Worm (Caenorhabditis elegans) whole organism, young adult: Measurements from ENCODE around the gene F47G3.3.

Source experiments
- B0019.2 ChIP-seq: fragments of 200-800 bp; sonication (Bioruptor generic); conservative IDR thresholded peaks from 2 replicates; pipeline ENCODE4 v1.3.6; 2022; ENCODE audit warnings: missing genetic modification reagents, missing genetic modification characterization, missing compliant biosample characterization
- B0035.1 ChIP-seq: sonication (generic microtip); optimal IDR thresholded peaks from 2 replicates; lab custom pipeline; 2016; ENCODE audit warnings: missing genetic modification characterization, mild to moderate bottlenecking, missing compliant biosample characterization, missing genotype, missing genetic modification reagents
- C06A6.2 ChIP-seq: fragments of 200-800 bp; sonication (Bioruptor generic); conservative IDR thresholded peaks from 2 replicates; pipeline ENCODE4 v1.3.6; 2022; ENCODE audit warnings: missing genetic modification characterization, missing compliant biosample characterization
- F22D6.2 ChIP-seq: sonication (generic microtip); optimal IDR thresholded peaks from 2 replicates; lab custom pipeline; 2016; ENCODE audit warnings: mild to moderate bottlenecking, missing genetic modification characterization, missing compliant biosample characterization
- F33H1.4 ChIP-seq: fragments of 200-800 bp; sonication (Bioruptor generic); IDR thresholded peaks from 2 replicates; pipeline ENCODE4 v1.3.6; 2022; ENCODE audit warnings: missing genetic modification reagents, missing genetic modification characterization, missing compliant biosample characterization
- F37B4.10 ChIP-seq: fragments of 200-800 bp; sonication (Bioruptor generic); IDR thresholded peaks from 2 replicates; pipeline ENCODE4 v1.3.6; 2022; ENCODE audit warnings: missing genetic modification characterization, missing compliant biosample characterization
- F52B5.7 ChIP-seq: sonication (generic microtip); optimal IDR thresholded peaks from 2 replicates; lab custom pipeline; 2016; ENCODE audit warnings: mild to moderate bottlenecking, missing genetic modification characterization, missing compliant biosample characterization
- F55B11.4 ChIP-seq: sonication (generic microtip); optimal IDR thresholded peaks from 2 replicates; lab custom pipeline; 2016; ENCODE audit warnings: missing compliant biosample characterization, missing genetic modification characterization, borderline replicate concordance; ENCODE audit not compliant: insufficient read depth
- F57C9.4 ChIP-seq: sonication (generic microtip); optimal IDR thresholded peaks from 2 replicates; lab custom pipeline; 2017; ENCODE audit warnings: mild to moderate bottlenecking, missing genetic modification characterization, missing compliant biosample characterization
- K11D2.4 ChIP-seq: fragments of 200-800 bp; sonication (Bioruptor generic); IDR thresholded peaks from 2 replicates; pipeline ENCODE4 v1.3.6; 2022; ENCODE audit warnings: missing genetic modification reagents, missing genetic modification characterization, missing compliant biosample characterization
- T07F8.4 ChIP-seq: sonication (generic microtip); optimal IDR thresholded peaks from 2 replicates; lab custom pipeline; 2016; ENCODE audit warnings: mild to moderate bottlenecking, missing genetic modification characterization, moderate library complexity, missing compliant biosample characterization
- T26A5.8 ChIP-seq: sonication (generic microtip); optimal IDR thresholded peaks from 2 replicates; lab custom pipeline; 2016; ENCODE audit warnings: missing genetic modification characterization, missing compliant biosample characterization
- Y53F4B.3 ChIP-seq: fragments of 200-800 bp; sonication (Bioruptor generic); IDR thresholded peaks from 2 replicates; pipeline ENCODE4 v1.3.6; 2022; ENCODE audit warnings: missing genetic modification reagents, missing genetic modification characterization, missing compliant biosample characterization
- Y53G8AR.9 ChIP-seq: fragments of 200-800 bp; sonication (Bioruptor generic); conservative IDR thresholded peaks from 2 replicates; pipeline ENCODE4 v1.3.6; 2022; ENCODE audit warnings: missing genetic modification reagents, missing genetic modification characterization, missing compliant biosample characterization
- Y56A3A.18 ChIP-seq: fragments of 200-800 bp; sonication (Bioruptor generic); IDR thresholded peaks from 2 replicates; pipeline ENCODE4 v1.3.6; 2022; ENCODE audit warnings: missing genetic modification reagents, missing genetic modification characterization, missing compliant biosample characterization
- Y67H2A.10 ChIP-seq: fragments of 200-800 bp; sonication (Bioruptor generic); conservative IDR thresholded peaks from 2 replicates; pipeline ENCODE4 v1.3.6; 2022; ENCODE audit warnings: missing genetic modification reagents, missing genetic modification characterization, missing compliant biosample characterization
- aptf-2 ChIP-seq: fragments of 200-800 bp; sonication (Bioruptor generic); conservative IDR thresholded peaks from 2 replicates; pipeline ENCODE4 v1.3.6; 2022; ENCODE audit warnings: missing genetic modification reagents, missing genetic modification characterization, missing compliant biosample characterization
- attf-6 ChIP-seq: fragments of 200-800 bp; sonication (Bioruptor generic); IDR thresholded peaks from 2 replicates; pipeline ENCODE4 v1.3.6; 2022; ENCODE audit warnings: missing genetic modification reagents, missing genetic modification characterization, missing compliant biosample characterization
- ceh-100 ChIP-seq: fragments of 200-800 bp; sonication (Bioruptor generic); IDR thresholded peaks from 2 replicates; pipeline ENCODE4 v1.3.6; 2022; ENCODE audit warnings: missing genetic modification reagents, missing genetic modification characterization, missing compliant biosample characterization
- ceh-79 ChIP-seq: sonication (generic microtip); optimal IDR thresholded peaks from 2 replicates; lab custom pipeline; 2017; ENCODE audit warnings: mild to moderate bottlenecking, missing genetic modification characterization, missing compliant biosample characterization
- ceh-91 ChIP-seq: fragments of 200-800 bp; sonication (Bioruptor generic); IDR thresholded peaks from 2 replicates; pipeline ENCODE4 v1.3.6; 2022; ENCODE audit warnings: missing genetic modification reagents, missing genetic modification characterization, missing compliant biosample characterization
- chd-7 ChIP-seq: sonication (generic microtip); optimal IDR thresholded peaks from 2 replicates; lab custom pipeline; 2016; ENCODE audit warnings: mild to moderate bottlenecking, missing genetic modification characterization, moderate library complexity, missing compliant biosample characterization
- dpl-1 ChIP-seq: fragments of 150-350 bp; optimal IDR thresholded peaks from 2 replicates; lab custom pipeline; 2014; ENCODE audit warnings: missing biosample characterization, missing genetic modification reagents, missing genetic modification characterization
- egl-44 ChIP-seq: fragments of 200-800 bp; sonication (Bioruptor generic); IDR thresholded peaks from 2 replicates; pipeline ENCODE4 v1.3.6; 2022; ENCODE audit warnings: missing genetic modification reagents, missing genetic modification characterization, missing compliant biosample characterization
- gei-17 ChIP-seq: fragments of 200-800 bp; sonication (Bioruptor generic); optimal IDR thresholded peaks from 2 replicates; lab custom pipeline; 2018; ENCODE audit warnings: mild to moderate bottlenecking, missing genetic modification characterization, missing compliant biosample characterization
- hmg-1.2 ChIP-seq: fragments of 200-800 bp; sonication (Bioruptor generic); IDR thresholded peaks from 2 replicates; pipeline ENCODE4 v1.3.6; 2022; ENCODE audit warnings: missing genetic modification reagents, missing genetic modification characterization, missing compliant biosample characterization
- lag-1 ChIP-seq: fragments of 200-800 bp; sonication (Bioruptor generic); IDR thresholded peaks from 2 replicates; pipeline ENCODE4 v1.3.6; 2022; ENCODE audit warnings: missing genetic modification reagents, missing genetic modification characterization, missing compliant biosample characterization
- let-607 ChIP-seq, 2 experiments: fragments of 200-800 bp in 1 of 2; sonication (Bioruptor generic) in 1 of 2; sonication (generic microtip) in 1 of 2; optimal IDR thresholded peaks; 2 replicates each; lab custom pipeline; 2016 to 2018; ENCODE audit warnings: mild to moderate bottlenecking in 2 of 2, missing compliant biosample characterization in 2 of 2, missing genetic modification characterization in 2 of 2, moderate library complexity in 2 of 2, missing genotype in 1 of 2
- lin-26 ChIP-seq: fragments of 200-800 bp; sonication (Bioruptor generic); IDR thresholded peaks from 2 replicates; pipeline ENCODE4 v1.3.6; 2022; ENCODE audit warnings: missing genetic modification reagents, missing genetic modification characterization, missing compliant biosample characterization
- lin-35 ChIP-seq, 3 experiments: fragments of 150-350 bp in 2 of 3; sonication (generic microtip) in 1 of 3; optimal IDR thresholded peaks; 2 replicates each; lab custom pipeline; 2014 to 2018; ENCODE audit warnings: missing biosample characterization in 3 of 3, missing genetic modification characterization in 3 of 3, missing genetic modification reagents in 3 of 3
- lir-1 ChIP-seq: fragments of 200-800 bp; sonication (Bioruptor generic); conservative IDR thresholded peaks from 2 replicates; pipeline ENCODE4 v1.3.6; 2022; ENCODE audit warnings: missing genetic modification reagents, missing genetic modification characterization, missing compliant biosample characterization
- madf-8 ChIP-seq: fragments of 200-800 bp; sonication (Bioruptor generic); conservative IDR thresholded peaks from 2 replicates; pipeline ENCODE4 v1.3.6; 2022; ENCODE audit warnings: missing genetic modification reagents, missing genetic modification characterization, missing compliant biosample characterization
- mxl-1 ChIP-seq: sonication (generic microtip); optimal IDR thresholded peaks from 2 replicates; lab custom pipeline; 2016; ENCODE audit warnings: missing genetic modification characterization, missing compliant biosample characterization
- nfya-1 ChIP-seq: sonication (generic microtip); optimal IDR thresholded peaks from 2 replicates; lab custom pipeline; 2017; ENCODE audit warnings: antibody characterized with exemption, missing compliant biosample characterization, missing genetic modification characterization, borderline replicate concordance; ENCODE audit not compliant: insufficient read depth
- nfya-2 ChIP-seq: fragments of 200-800 bp; sonication (Bioruptor generic); IDR thresholded peaks from 2 replicates; pipeline ENCODE4 v1.3.6; 2022; ENCODE audit warnings: missing genetic modification reagents, missing genetic modification characterization, missing compliant biosample characterization
- nfyb-1 ChIP-seq: fragments of 200-800 bp; sonication (Bioruptor generic); IDR thresholded peaks from 2 replicates; pipeline ENCODE4 v1.3.6; 2022; ENCODE audit warnings: missing genetic modification reagents, missing genetic modification characterization, missing compliant biosample characterization
- nhr-120 ChIP-seq: fragments of 200-800 bp; sonication (Bioruptor generic); IDR thresholded peaks from 2 replicates; pipeline ENCODE4 v1.3.6; 2022; ENCODE audit warnings: missing genetic modification characterization, missing compliant biosample characterization
- nhr-27 ChIP-seq: fragments of 200-800 bp; sonication (Bioruptor generic); optimal IDR thresholded peaks from 2 replicates; lab custom pipeline; 2018; ENCODE audit warnings: mild to moderate bottlenecking, missing genetic modification characterization, moderate library complexity, missing compliant biosample characterization
- nhr-80 ChIP-seq: sonication (generic microtip); optimal IDR thresholded peaks from 2 replicates; lab custom pipeline; 2016; ENCODE audit warnings: missing genetic modification characterization, missing compliant biosample characterization
- rec-8 ChIP-seq, 2 experiments: sonication (generic microtip); optimal IDR thresholded peaks; 2 replicates each; lab custom pipeline; 2016; ENCODE audit warnings: mild to moderate bottlenecking in 2 of 2, missing genetic modification characterization in 2 of 2, missing genetic modification reagents in 2 of 2, missing genotype in 2 of 2, missing biosample characterization in 1 of 2, missing compliant biosample characterization in 1 of 2, moderate library complexity in 1 of 2
- sptf-2 ChIP-seq: fragments of 200-800 bp; sonication (Bioruptor generic); optimal IDR thresholded peaks from 2 replicates; lab custom pipeline; 2018; ENCODE audit warnings: mild to moderate bottlenecking, missing genetic modification characterization, missing compliant biosample characterization
- tbp1 ChIP-seq: fragments of 200-800 bp; sonication (Bioruptor generic); optimal IDR thresholded peaks from 2 replicates; lab custom pipeline; 2018; ENCODE audit warnings: mild to moderate bottlenecking, missing genetic modification characterization, missing compliant biosample characterization
- unc-62 ChIP-seq: fragments of 150-350 bp; optimal IDR thresholded peaks from 2 replicates; lab custom pipeline; 2014; ENCODE audit warnings: missing biosample characterization, missing genetic modification reagents, missing genetic modification characterization
- xnd-1 ChIP-seq: sonication (generic microtip); optimal IDR thresholded peaks from 2 replicates; lab custom pipeline; 2016; ENCODE audit warnings: missing genotype, missing genetic modification reagents, missing genetic modification characterization, missing compliant biosample characterization
- ztf-25 ChIP-seq: fragments of 200-800 bp; sonication (Bioruptor generic); IDR thresholded peaks from 2 replicates; pipeline ENCODE4 v1.3.6; 2022; ENCODE audit warnings: missing genetic modification reagents, missing genetic modification characterization, missing compliant biosample characterization
- ztf-26 ChIP-seq: sonication (generic microtip); optimal IDR thresholded peaks from 2 replicates; lab custom pipeline; 2017; ENCODE audit warnings: missing genetic modification characterization, missing compliant biosample characterization

Gene F47G3.3

DNA sequence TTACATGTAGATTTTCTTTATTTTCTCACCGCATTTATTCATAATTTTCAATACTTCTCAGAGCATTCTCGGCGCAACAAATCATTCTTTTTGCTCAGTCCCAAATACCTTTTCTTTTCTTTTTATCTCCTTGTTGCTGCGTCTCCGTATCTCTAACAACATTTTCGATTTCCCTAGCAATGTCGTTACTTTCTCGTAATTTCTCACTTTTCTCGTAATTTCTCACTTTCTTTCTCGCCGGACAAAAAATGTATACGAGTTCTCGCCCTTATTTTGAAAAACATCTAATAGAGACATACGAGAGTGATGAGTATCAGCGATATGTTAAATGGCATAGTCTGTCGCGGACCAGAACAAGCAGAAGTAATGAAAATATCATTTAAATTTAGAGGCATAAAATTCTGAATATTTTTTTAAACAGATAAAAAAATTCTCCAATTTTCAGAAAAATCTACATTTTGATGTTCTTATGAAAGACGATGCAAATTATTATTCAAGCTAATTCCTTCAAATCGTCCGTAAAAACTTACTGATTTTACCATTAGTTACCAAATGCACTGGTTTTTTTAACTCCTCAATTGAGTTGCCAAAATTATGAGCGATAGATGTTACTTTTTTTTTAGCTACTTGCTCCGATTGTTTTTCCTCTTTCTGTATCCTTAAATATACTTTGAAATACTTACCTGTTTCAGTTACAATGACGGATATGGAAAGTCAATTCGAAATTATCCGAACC lies at the start of gene F47G3.3:
Gene F47G3.3, plus strand, starts transcription at position 686 of the 736 bp plus-strand sequence.
- no peak for TF ChIP-seq Y67H2A.10 (GFP tag; lab: Robert Waterston, UW)
- no peak for TF ChIP-seq F57C9.4 (tag; lab: Kevin White, UChicago)
- TF ChIP-seq nhr-120 (GFP tag; lab: Robert Waterston, UW) = no peak
- TF ChIP-seq nfya-1 (tag; lab: Kevin White, UChicago) = no peak
- TF ChIP-seq aptf-2 (GFP tag; lab: Robert Waterston, UW) = no peak
- no peak for TF ChIP-seq rec-8 (tag; optimal IDR thresholded peaks at IDR 0.05; lab: Kevin White, UChicago)
- no peak for TF ChIP-seq hmg-1.2
- no peak for TF ChIP-seq nfya-2 (GFP tag; lab: Robert Waterston, UW)
- TF ChIP-seq lin-26 (GFP tag; lab: Robert Waterston, UW) = no peak
- no peak for TF ChIP-seq T26A5.8 (tag; lab: Kevin White, UChicago)
- no peak for TF ChIP-seq ceh-79 (tag; lab: Kevin White, UChicago)

DNA sequence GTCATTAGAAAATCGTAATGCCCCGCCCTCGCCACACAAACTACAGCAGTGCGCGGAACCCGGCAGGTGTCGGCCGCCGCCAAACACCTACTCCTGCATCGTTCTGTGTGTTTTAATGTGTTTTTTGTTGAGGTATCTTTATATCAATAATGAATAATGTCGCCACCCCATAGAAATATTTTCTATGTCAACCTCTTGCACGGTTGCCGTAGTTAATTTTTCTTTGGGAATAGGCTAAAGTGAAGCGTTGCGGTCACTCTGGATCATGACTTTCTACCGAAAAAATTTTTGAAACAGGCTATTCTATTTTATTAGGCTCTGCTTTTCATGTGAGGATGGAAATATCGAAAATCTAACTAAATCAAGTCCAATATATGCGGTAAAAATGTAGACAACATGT lies 46.9 kb upstream of the F47G3.3 start:
- TF ChIP-seq K11D2.4 (GFP tag; lab: Robert Waterston, UW) = no peak
- no peak for TF ChIP-seq F33H1.4 (GFP tag; lab: Robert Waterston, UW)
- TF ChIP-seq let-607 (tag; optimal IDR thresholded peaks at IDR 0.05; lab: Kevin White, UChicago) = no peak
- TF ChIP-seq lag-1 (GFP tag; lab: Robert Waterston, UW) = no peak
- TF ChIP-seq ztf-26 (tag; lab: Kevin White, UChicago) = no peak
- no peak for TF ChIP-seq ztf-25
- TF ChIP-seq egl-44 = no peak
- TF ChIP-seq nfyb-1 = no peak
- no peak for TF ChIP-seq ceh-100 (GFP tag; lab: Robert Waterston, UW)
- no peak for TF ChIP-seq chd-7 (tag; lab: Kevin White, UChicago)
- TF ChIP-seq T26A5.8 (tag; lab: Kevin White, UChicago) = no peak
- no peak for TF ChIP-seq nhr-27 (tag; lab: Kevin White, UChicago)
- TF ChIP-seq lin-26 (GFP tag; lab: Robert Waterston, UW) = no peak
- TF ChIP-seq unc-62 (GFP tag; lab: Kevin White, UChicago) = no peak
- TF ChIP-seq F22D6.2 (tag; lab: Kevin White, UChicago) = no peak
- TF ChIP-seq F52B5.7 (tag; lab: Kevin White, UChicago) = no peak
- TF ChIP-seq Y56A3A.18 (GFP tag; lab: Robert Waterston, UW) = peak; percentile 9; the same call in 1 of the 2 replicates
- TF ChIP-seq xnd-1 (tag; lab: Kevin White, UChicago) = no peak
- no peak for TF ChIP-seq C06A6.2 (GFP tag; lab: Robert Waterston, UW)
- TF ChIP-seq nhr-80 (tag; lab: Kevin White, UChicago) = no peak
- TF ChIP-seq T07F8.4 (tag; lab: Kevin White, UChicago) = no peak
- no peak for TF ChIP-seq mxl-1
- peak; percentile 88 for TF ChIP-seq attf-6 (GFP tag; lab: Robert Waterston, UW)
- TF ChIP-seq sptf-2 (GFP tag; lab: Kevin White, UChicago) = no peak
- TF ChIP-seq gei-17 = no peak
- TF ChIP-seq Y53F4B.3 = no peak
- TF ChIP-seq B0035.1 (tag; lab: Kevin White, UChicago) = no peak
- no peak for TF ChIP-seq F55B11.4 (tag; lab: Kevin White, UChicago)
- TF ChIP-seq madf-8 (GFP tag; lab: Robert Waterston, UW) = no peak
- TF ChIP-seq dpl-1 (GFP tag; lab: Kevin White, UChicago) = no peak
- TF ChIP-seq B0019.2 (GFP tag; lab: Robert Waterston, UW) = no peak
- peak; percentile 64 for TF ChIP-seq tbp1 (GFP tag; lab: Kevin White, UChicago)
- TF ChIP-seq ceh-91 = no peak
- TF ChIP-seq lir-1 (GFP tag; lab: Robert Waterston, UW) = no peak
- TF ChIP-seq Y53G8AR.9 = 0 out of 2 replicates have a peak, but pooled peaks have one; percentile 44
- peak; percentile 91 for TF ChIP-seq hmg-1.2
- no peak for TF ChIP-seq lin-35 (GFP tag; optimal IDR thresholded peaks at IDR 0.05; lab: Kevin White, UChicago)
- no peak for TF ChIP-seq F37B4.10 (GFP tag; lab: Robert Waterston, UW)
